Worm (Caenorhabditis elegans): Measurements from ENCODE around the gene fbxa-163.

The fbxa-163 gene

ce11 chrII:1608915-1609314 lies 1.6 kb downstream of the fbxa-163 start:
- TF ChIP-seq ama-1 (optimal IDR thresholded peaks at IDR 0.05) (no peak), fos-1 (tag; optimal IDR thresholded peaks at IDR 0.05) (peak; percentile 59), crh-2 (tag; optimal IDR thresholded peaks at IDR 0.05) (peak; percentile 3)

- TF ChIP-seq fos-1 (tag; optimal IDR thresholded peaks at IDR 0.05) (peak; percentile 71), nhr-10 (tag; optimal IDR thresholded peaks at IDR 0.05) (no peak)
These were observed 3.0 kb downstream of the fbxa-163 start for ce11 chrII:1607575-1607974.

ce11 chrII:1606079-1606478 lies 4.5 kb downstream of the fbxa-163 start, which contains the start of gene bath-33:
TSS of gene bath-33 (minus strand) at chrII:1606179.
- TF ChIP-seq nhr-10 (tag; optimal IDR thresholded peaks at IDR 0.05): no peak
- TF ChIP-seq sma-9 (GFP tag; optimal IDR thresholded peaks at IDR 0.05): no peak
- TF ChIP-seq sma-9 (tag; optimal IDR thresholded peaks at IDR 0.05): no peak
- TF ChIP-seq C34F6.9 (tag; optimal IDR thresholded peaks at IDR 0.05): no peak
- TF ChIP-seq nhr-11 (tag; optimal IDR thresholded peaks at IDR 0.05): no peak
- TF ChIP-seq nhr-12 (tag; optimal IDR thresholded peaks at IDR 0.05): no peak
- TF ChIP-seq nhr-129 (tag; optimal IDR thresholded peaks at IDR 0.05): no peak
- TF ChIP-seq sem-4 (tag; optimal IDR thresholded peaks at IDR 0.05): no peak
- no peak for TF ChIP-seq crh-2 (tag; optimal IDR thresholded peaks at IDR 0.05)

ce11 chrII:1605010-1605409 lies 5.5 kb downstream of the fbxa-163 start:
- TF ChIP-seq mab-5 (tag; optimal IDR thresholded peaks at IDR 0.05) (no peak), lin-13 (GFP tag; optimal IDR thresholded peaks at IDR 0.05) (no peak), crh-2 (tag; optimal IDR thresholded peaks at IDR 0.05) (no peak), Y55F3AM.14 (GFP tag; optimal IDR thresholded peaks at IDR 0.05) (no peak), fos-1 (tag; optimal IDR thresholded peaks at IDR 0.05) (no peak), aly-2 (tag; optimal IDR thresholded peaks at IDR 0.05) (no peak), unc-62 (GFP tag; optimal IDR thresholded peaks at IDR 0.05) (no peak), sma-9 (GFP tag; optimal IDR thresholded peaks at IDR 0.05) (no peak), sma-9 (tag; optimal IDR thresholded peaks at IDR 0.05) (no peak), mdl-1 (tag; optimal IDR thresholded peaks at IDR 0.05) (no peak), snpc-4 (tag; optimal IDR thresholded peaks at IDR 0.05) (no peak), gmeb-1 (tag; optimal IDR thresholded peaks at IDR 0.05) (no peak), F13H6.1 (tag; optimal IDR thresholded peaks at IDR 0.05) (no peak), nhr-11 (tag; optimal IDR thresholded peaks at IDR 0.05) (no peak), dmd-4 (tag; optimal IDR thresholded peaks at IDR 0.05) (no peak)

ce11 chrII:1603049-1603448 lies 7.5 kb downstream of the fbxa-163 start:
- TF ChIP-seq nhr-11 (tag; optimal IDR thresholded peaks at IDR 0.05) (no peak), unc-55 (GFP tag; optimal IDR thresholded peaks at IDR 0.05) (no peak), nhr-21 (tag; optimal IDR thresholded peaks at IDR 0.05) (no peak), F13H6.1 (tag; optimal IDR thresholded peaks at IDR 0.05) (no peak), ceh-82 (tag; optimal IDR thresholded peaks at IDR 0.05) (no peak), snpc-4 (tag; optimal IDR thresholded peaks at IDR 0.05) (no peak), unc-39 (tag; optimal IDR thresholded peaks at IDR 0.05) (no peak), aly-2 (tag; optimal IDR thresholded peaks at IDR 0.05) (no peak), nhr-25 (tag; optimal IDR thresholded peaks at IDR 0.05) (no peak), peb-1 (tag; optimal IDR thresholded peaks at IDR 0.05) (no peak), mab-5 (tag; optimal IDR thresholded peaks at IDR 0.05) (no peak), lin-11 (tag; optimal IDR thresholded peaks at IDR 0.05) (no peak), sma-3 (GFP tag; optimal IDR thresholded peaks at IDR 0.05) (no peak), sem-4 (tag; optimal IDR thresholded peaks at IDR 0.05) (no peak), egl-27 (tag; optimal IDR thresholded peaks at IDR 0.05) (no peak), nhr-129 (tag; optimal IDR thresholded peaks at IDR 0.05) (no peak), gmeb-1 (tag; optimal IDR thresholded peaks at IDR 0.05) (no peak), unc-62 (GFP tag; optimal IDR thresholded peaks at IDR 0.05) (no peak), skn-1 (tag; optimal IDR thresholded peaks at IDR 0.05) (no peak), elt-1 (tag; optimal IDR thresholded peaks at IDR 0.05) (no peak)

- TF ChIP-seq zag-1 (tag; optimal IDR thresholded peaks at IDR 0.05) (no peak), nhr-6 (tag; optimal IDR thresholded peaks at IDR 0.05) (no peak), fos-1 (tag; optimal IDR thresholded peaks at IDR 0.05) (peak; percentile 67)
These were observed 9.0 kb downstream of the fbxa-163 start, which contains the start of gene bath-47 for ce11 chrII:1601507-1601906. TSS of gene bath-47 (plus strand) at chrII:1601811.
